Fruit fly (Drosophila melanogaster) S2 (cell line): ENCODE data around the gene spi.

Experiments used
- CG8478 ChIP-seq: fragments of >200 bp; optimal IDR thresholded peaks from 2 replicates; lab custom pipeline; 2018
- CTCF ChIP-seq, 2 experiments: fragments of >200 bp; optimal IDR thresholded peaks; 2 replicates each; lab custom pipeline; 2018

dm6 chr2L:19574364-19574763 lies 2.8 kb downstream of the spi start:
- TF ChIP-seq CTCF (optimal IDR thresholded peaks at IDR 0.05; lab: Kevin White, UChicago), result no peak
- no peak for TF ChIP-seq CG8478 (lab: Kevin White, UChicago)
